Worm (Caenorhabditis elegans): ENCODE data around the gene mff-1.

- TF ChIP-seq snpc-4 (tag; optimal IDR thresholded peaks at IDR 0.05) (no peak), nhr-2 (tag; optimal IDR thresholded peaks at IDR 0.05) (no peak), sptf-1 (tag; optimal IDR thresholded peaks at IDR 0.05) (no peak), blmp-1 (tag; optimal IDR thresholded peaks at IDR 0.05) (no peak), lin-13 (tag; optimal IDR thresholded peaks at IDR 0.05) (no peak), ztf-11 (tag; optimal IDR thresholded peaks at IDR 0.05) (no peak), nhr-28 (tag; optimal IDR thresholded peaks at IDR 0.05) (no peak), ces-1 (GFP tag; optimal IDR thresholded peaks at IDR 0.05) (no peak), mab-5 (tag; optimal IDR thresholded peaks at IDR 0.05) (no peak), elt-1 (tag; optimal IDR thresholded peaks at IDR 0.05; ENCODE audit: borderline replicate concordance, insufficient read depth) (no peak), ceh-39 (tag; optimal IDR thresholded peaks at IDR 0.05) (no peak), lsy-2 (tag; optimal IDR thresholded peaks at IDR 0.05) (no peak), bed-3 (GFP tag; optimal IDR thresholded peaks at IDR 0.05) (no peak)
These were observed 35.8 kb downstream of the mff-1 start for ce11 chrX:12951175-12951574.

All from whole organism, mixed stage, embryonic.